Worm (Caenorhabditis elegans): Measurements from ENCODE around the gene C38D4.7.

C38D4.7 gene

ce11 chrIII:4822140-4822539 lies 11.0 kb upstream of the C38D4.7 start, which contains the start of gene F26A1.8:
Gene F26A1.8, minus strand, starts transcription at chrIII:4822240.
- TF ChIP-seq sea-2 (GFP tag; optimal IDR thresholded peaks at IDR 0.05) (no peak), ztf-4 (tag; optimal IDR thresholded peaks at IDR 0.05) (no peak), nhr-76 (tag; optimal IDR thresholded peaks at IDR 0.05) (no peak), nhr-67 (tag; optimal IDR thresholded peaks at IDR 0.05) (no peak), nfya-1 (tag; optimal IDR thresholded peaks at IDR 0.05; ENCODE audit: insufficient read depth) (no peak), nhr-12 (tag; optimal IDR thresholded peaks at IDR 0.05) (no peak), lsy-12 (tag; optimal IDR thresholded peaks at IDR 0.05) (no peak), egl-27 (tag; optimal IDR thresholded peaks at IDR 0.05) (no peak), unc-39 (tag; optimal IDR thresholded peaks at IDR 0.05) (no peak), ZK546.5 (tag; optimal IDR thresholded peaks at IDR 0.05) (no peak), ceh-82 (tag; optimal IDR thresholded peaks at IDR 0.05) (no peak), pha-4 (tag; optimal IDR thresholded peaks at IDR 0.05) (no peak), daf-12 (tag; optimal IDR thresholded peaks at IDR 0.05) (no peak), tbx-2 (tag; optimal IDR thresholded peaks at IDR 0.05) (no peak), eor-1 (tag; optimal IDR thresholded peaks at IDR 0.05) (no peak), mml-1 (tag; optimal IDR thresholded peaks at IDR 0.05) (no peak), nhr-25 (tag; optimal IDR thresholded peaks at IDR 0.05) (no peak)

- no peak for TF ChIP-seq skn-1 (tag; optimal IDR thresholded peaks at IDR 0.05)
- no peak for TF ChIP-seq nhr-67 (tag; optimal IDR thresholded peaks at IDR 0.05)
- no peak for TF ChIP-seq lin-39 (tag; optimal IDR thresholded peaks at IDR 0.05)
- TF ChIP-seq jun-1 (tag; optimal IDR thresholded peaks at IDR 0.05): no peak
- no peak for TF ChIP-seq nhr-11 (tag; optimal IDR thresholded peaks at IDR 0.05)
- no peak for TF ChIP-seq elt-3 (tag; optimal IDR thresholded peaks at IDR 0.05)
- no peak for TF ChIP-seq nhr-237 (tag; optimal IDR thresholded peaks at IDR 0.05)
- TF ChIP-seq nhr-25 (tag; optimal IDR thresholded peaks at IDR 0.05): no peak
- TF ChIP-seq snpc-4 (tag; optimal IDR thresholded peaks at IDR 0.05): no peak
- no peak for TF ChIP-seq unc-39 (tag; optimal IDR thresholded peaks at IDR 0.05)
- TF ChIP-seq unc-62 (GFP tag; optimal IDR thresholded peaks at IDR 0.05): no peak
- TF ChIP-seq fkh-10 (GFP tag; optimal IDR thresholded peaks at IDR 0.05): no peak
Observed at ce11 chrIII:4819843-4820242, 8.7 kb upstream of the C38D4.7 start, which contains the start of gene F26A1.7. Gene F26A1.7, minus strand, starts transcription at chrIII:4819943.

ce11 chrIII:4817240-4817639 lies 6.1 kb upstream of the C38D4.7 start, which contains the start of gene F26A1.4:
Gene F26A1.4, plus strand, starts transcription at chrIII:4817540.
- TF ChIP-seq sea-2 (GFP tag; optimal IDR thresholded peaks at IDR 0.05): no peak
- no peak for TF ChIP-seq elt-3 (tag; optimal IDR thresholded peaks at IDR 0.05)
- TF ChIP-seq lin-15B (tag; optimal IDR thresholded peaks at IDR 0.05): no peak
- no peak for TF ChIP-seq aly-2 (tag; optimal IDR thresholded peaks at IDR 0.05)
- no peak for TF ChIP-seq ZK546.5 (tag; optimal IDR thresholded peaks at IDR 0.05)
- no peak for TF ChIP-seq nhr-28 (tag; optimal IDR thresholded peaks at IDR 0.05)
- TF ChIP-seq snpc-4 (tag; optimal IDR thresholded peaks at IDR 0.05): no peak
- TF ChIP-seq nhr-67 (tag; optimal IDR thresholded peaks at IDR 0.05): no peak
- TF ChIP-seq ama-1 (optimal IDR thresholded peaks at IDR 0.05): no peak
- no peak for TF ChIP-seq nhr-23 (tag; optimal IDR thresholded peaks at IDR 0.05)

- TF ChIP-seq mdl-1 (tag; optimal IDR thresholded peaks at IDR 0.05) (no peak), nhr-25 (tag; optimal IDR thresholded peaks at IDR 0.05) (no peak), lin-39 (tag; optimal IDR thresholded peaks at IDR 0.05) (no peak), egl-27 (tag; optimal IDR thresholded peaks at IDR 0.05) (no peak), nhr-23 (tag; optimal IDR thresholded peaks at IDR 0.05) (no peak), elt-1 (tag; optimal IDR thresholded peaks at IDR 0.05) (no peak), ama-1 (optimal IDR thresholded peaks at IDR 0.05) (no peak), ztf-11 (tag; optimal IDR thresholded peaks at IDR 0.05) (no peak), eor-1 (tag; optimal IDR thresholded peaks at IDR 0.05) (no peak), fkh-2 (tag; optimal IDR thresholded peaks at IDR 0.05) (no peak), daf-12 (tag; optimal IDR thresholded peaks at IDR 0.05) (no peak), nhr-77 (tag; optimal IDR thresholded peaks at IDR 0.05) (no peak)
Observed at ce11 chrIII:4814730-4815129, 3.6 kb upstream of the C38D4.7 start, which contains the start of gene arl-6. Gene arl-6, minus strand, starts transcription at chrIII:4814830.
